Fruit fly (Drosophila melanogaster) whole organism, embryonic: ENCODE data around the gene CG31792.

Source experiments
- Abd-B ChIP-seq: fragments of 200-800 bp; sonication (Bioruptor generic); optimal IDR thresholded peaks from 2 replicates; lab custom pipeline; 2018; ENCODE audit warnings: missing biosample characterization, mild to moderate bottlenecking, missing genetic modification characterization, moderate library complexity
- B-H1 ChIP-seq: fragments of 200-800 bp; sonication (Bioruptor generic); IDR thresholded peaks from 3 replicates; pipeline ENCODE4 v1.3.6; 2022; ENCODE audit warnings: missing biosample characterization, missing genetic modification characterization
- Bdp1 ChIP-seq: fragments of 200-800 bp; sonication (Bioruptor generic); optimal IDR thresholded peaks from 3 replicates; lab custom pipeline; 2016; ENCODE audit warnings: missing biosample characterization, missing genetic modification characterization
- CG10366 ChIP-seq: fragments of 200-800 bp; sonication (Bioruptor generic); IDR thresholded peaks from 2 replicates; pipeline ENCODE4 v1.3.6; 2022; ENCODE audit warnings: missing biosample characterization, missing genetic modification characterization
- CG10431 ChIP-seq: fragments of 200-800 bp; sonication (Bioruptor generic); optimal IDR thresholded peaks from 3 replicates; lab custom pipeline; 2018; ENCODE audit warnings: missing biosample characterization, mild to moderate bottlenecking, missing genetic modification characterization
- CG10462 ChIP-seq: fragments of 200-800 bp; sonication (Bioruptor generic); optimal IDR thresholded peaks from 2 replicates; lab custom pipeline; 2016; ENCODE audit warnings: missing biosample characterization, missing genetic modification characterization
- CG11085 ChIP-seq: fragments of 200-800 bp; sonication (Bioruptor generic); IDR thresholded peaks from 2 replicates; pipeline ENCODE4 v1.3.6; 2022; ENCODE audit warnings: missing biosample characterization, missing genetic modification characterization
- CG11695 ChIP-seq: fragments of 200-800 bp; sonication (Bioruptor generic); IDR thresholded peaks from 3 replicates; pipeline ENCODE4 v1.3.6; 2022; ENCODE audit warnings: missing biosample characterization, missing genetic modification characterization
- CG1233 ChIP-seq: fragments of 200-800 bp; sonication (Bioruptor generic); optimal IDR thresholded peaks from 4 replicates; lab custom pipeline; 2018; ENCODE audit warnings: missing biosample characterization, mild to moderate bottlenecking, missing genetic modification characterization
- CG13296 ChIP-seq: fragments of 200-800 bp; sonication (Bioruptor generic); optimal IDR thresholded peaks from 3 replicates; lab custom pipeline; 2018; ENCODE audit warnings: missing biosample characterization, mild to moderate bottlenecking, missing genetic modification characterization
- CG13775 ChIP-seq: fragments of 200-800 bp; sonication (Bioruptor generic); optimal IDR thresholded peaks from 3 replicates; lab custom pipeline; 2017; ENCODE audit warnings: missing biosample characterization, mild to moderate bottlenecking, missing genetic modification characterization
- CG14014 ChIP-seq: fragments of 200-800 bp; sonication (Bioruptor generic); IDR thresholded peaks from 2 replicates; pipeline ENCODE4 v1.3.6; 2022; ENCODE audit warnings: missing biosample characterization, missing genetic modification characterization
- CG17385 ChIP-seq: fragments of 200-800 bp; sonication (Bioruptor generic); optimal IDR thresholded peaks from 3 replicates; lab custom pipeline; 2018; ENCODE audit warnings: missing biosample characterization, mild to moderate bottlenecking, missing genetic modification characterization
- CG18011 ChIP-seq: fragments of 200-800 bp; sonication (Bioruptor generic); optimal IDR thresholded peaks from 2 replicates; lab custom pipeline; 2017; ENCODE audit warnings: missing biosample characterization, missing genetic modification characterization, mild to moderate bottlenecking, moderate library complexity, missing genotype
- CG2199 ChIP-seq: fragments of 200-800 bp; sonication (Bioruptor generic); IDR thresholded peaks from 3 replicates; pipeline ENCODE4 v1.3.6; 2022; ENCODE audit warnings: missing biosample characterization, missing genetic modification characterization
- CG30403 ChIP-seq: fragments of 200-800 bp; sonication (Bioruptor generic); optimal IDR thresholded peaks from 3 replicates; lab custom pipeline; 2016; ENCODE audit warnings: missing biosample characterization, missing genetic modification characterization
- CG3065 ChIP-seq: fragments of 200-800 bp; sonication (Bioruptor generic); optimal IDR thresholded peaks from 2 replicates; lab custom pipeline; 2016; ENCODE audit warnings: missing biosample characterization, missing genetic modification characterization
- CG31365 ChIP-seq: fragments of 200-800 bp; sonication (Bioruptor generic); optimal IDR thresholded peaks from 2 replicates; lab custom pipeline; 2018; ENCODE audit warnings: missing biosample characterization, mild to moderate bottlenecking, missing genetic modification characterization
- CG4424 ChIP-seq: fragments of 200-800 bp; sonication (Bioruptor generic); optimal IDR thresholded peaks from 3 replicates; lab custom pipeline; 2016; ENCODE audit warnings: missing biosample characterization, missing genetic modification characterization
- CG4854 ChIP-seq: fragments of 200-800 bp; sonication (Bioruptor generic); optimal IDR thresholded peaks from 2 replicates; lab custom pipeline; 2016; ENCODE audit warnings: missing biosample characterization, missing genetic modification characterization, inconsistent platforms
- CG6272 ChIP-seq: fragments of 200-800 bp; sonication (Bioruptor generic); IDR thresholded peaks from 2 replicates; pipeline ENCODE4 v1.3.6; 2022; ENCODE audit warnings: missing biosample characterization, missing genetic modification characterization
- CG9876 ChIP-seq: fragments of 200-800 bp; sonication (Bioruptor generic); optimal IDR thresholded peaks from 2 replicates; lab custom pipeline; 2016; ENCODE audit warnings: missing biosample characterization, missing genetic modification characterization
- Dll ChIP-seq: fragments of 200-800 bp; sonication (Bioruptor generic); IDR thresholded peaks from 4 replicates; pipeline ENCODE4 v1.3.6; 2022; ENCODE audit warnings: missing biosample characterization, missing genetic modification characterization; ENCODE audit not compliant: partially characterized antibody
- Fer1 ChIP-seq: fragments of 200-800 bp; sonication (Bioruptor generic); optimal IDR thresholded peaks from 2 replicates; lab custom pipeline; 2017; ENCODE audit warnings: missing biosample characterization, mild to moderate bottlenecking, missing genetic modification characterization
- Gsc ChIP-seq: fragments of 200-800 bp; sonication (Bioruptor generic); IDR thresholded peaks from 2 replicates; pipeline ENCODE4 v1.3.6; 2022; ENCODE audit warnings: missing biosample characterization, missing genetic modification characterization
- Hand ChIP-seq: fragments of 200-800 bp; sonication (Bioruptor generic); optimal IDR thresholded peaks from 2 replicates; lab custom pipeline; 2017; ENCODE audit warnings: mild to moderate bottlenecking, missing biosample characterization, missing genetic modification reagents, missing genetic modification characterization
- MBD-R2 ChIP-seq: fragments of 200-800 bp; sonication (Bioruptor generic); IDR thresholded peaks from 2 replicates; pipeline ENCODE4 v1.3.6; 2022; ENCODE audit warnings: missing biosample characterization, missing genetic modification characterization
- NC2α ChIP-seq: fragments of 200-800 bp; sonication (Bioruptor generic); optimal IDR thresholded peaks from 2 replicates; lab custom pipeline; 2016; ENCODE audit warnings: missing biosample characterization, missing genetic modification characterization
- NC2β ChIP-seq: fragments of 200-800 bp; sonication (Bioruptor generic); optimal IDR thresholded peaks from 2 replicates; lab custom pipeline; 2016; ENCODE audit warnings: missing biosample characterization, missing genetic modification characterization
- Ssrp ChIP-seq: fragments of 200-800 bp; sonication (Bioruptor generic); optimal IDR thresholded peaks from 2 replicates; lab custom pipeline; 2018; ENCODE audit warnings: missing biosample characterization, mild to moderate bottlenecking, missing genetic modification characterization, moderate library complexity
- abd-A ChIP-seq: fragments of 200-800 bp; sonication (Bioruptor generic); optimal IDR thresholded peaks from 3 replicates; lab custom pipeline; 2019; ENCODE audit warnings: missing biosample characterization, mild to moderate bottlenecking, missing genetic modification characterization, moderate library complexity
- ap ChIP-seq: fragments of 200-800 bp; sonication (Bioruptor generic); IDR thresholded peaks from 2 replicates; pipeline ENCODE4 v1.3.6; 2022; ENCODE audit warnings: missing biosample characterization, missing genetic modification characterization
- cad ChIP-seq: fragments of >200 bp; optimal IDR thresholded peaks from 2 replicates; lab custom pipeline; 2017; ENCODE audit warnings: missing biosample characterization, missing genetic modification characterization
- crol ChIP-seq: fragments of 200-800 bp; sonication (Bioruptor generic); IDR thresholded peaks from 2 replicates; pipeline ENCODE4 v1.3.6; 2022; ENCODE audit warnings: missing biosample characterization, missing genetic modification characterization
- emc ChIP-seq: fragments of 200-800 bp; sonication (Bioruptor generic); optimal IDR thresholded peaks from 2 replicates; lab custom pipeline; 2016; ENCODE audit warnings: missing biosample characterization, missing genetic modification characterization
- fd3F ChIP-seq: fragments of 200-800 bp; sonication (Bioruptor generic); optimal IDR thresholded peaks from 2 replicates; lab custom pipeline; 2018; ENCODE audit warnings: missing biosample characterization, mild to moderate bottlenecking, missing genetic modification characterization, moderate library complexity
- gsb-n ChIP-seq: fragments of 200-800 bp; sonication (Bioruptor generic); optimal IDR thresholded peaks from 3 replicates; lab custom pipeline; 2018; ENCODE audit warnings: missing biosample characterization, mild to moderate bottlenecking, missing genetic modification characterization
- jigr1 ChIP-seq: fragments of 200-800 bp; sonication (Bioruptor generic); IDR thresholded peaks from 3 replicates; pipeline ENCODE4 v1.3.6; 2022; ENCODE audit warnings: missing biosample characterization, missing genetic modification characterization
- klu ChIP-seq: fragments of 200-800 bp; sonication (Bioruptor generic); IDR thresholded peaks from 2 replicates; pipeline ENCODE4 v1.3.6; 2022; ENCODE audit warnings: missing biosample characterization, missing genetic modification characterization
- maf-S ChIP-seq: fragments of 200-800 bp; sonication (Bioruptor generic); optimal IDR thresholded peaks from 2 replicates; lab custom pipeline; 2016; ENCODE audit warnings: missing biosample characterization, missing genetic modification characterization
- mam ChIP-seq: fragments of 200-800 bp; sonication (Bioruptor generic); optimal IDR thresholded peaks from 3 replicates; lab custom pipeline; 2016; ENCODE audit warnings: missing biosample characterization, missing genetic modification characterization
- nau ChIP-seq: fragments of 200-800 bp; sonication (Bioruptor generic); optimal IDR thresholded peaks from 3 replicates; lab custom pipeline; 2017; ENCODE audit warnings: missing biosample characterization, mild to moderate bottlenecking, missing genetic modification characterization, missing genetic modification reagents
- nerfin-2 ChIP-seq: fragments of 200-800 bp; sonication (Bioruptor generic); IDR thresholded peaks from 2 replicates; pipeline ENCODE4 v1.3.6; 2022; ENCODE audit warnings: missing biosample characterization, missing genetic modification characterization; ENCODE audit not compliant: partially characterized antibody
- pb ChIP-seq: fragments of 200-800 bp; sonication (Bioruptor generic); optimal IDR thresholded peaks from 3 replicates; lab custom pipeline; 2016; ENCODE audit warnings: missing biosample characterization, missing genetic modification characterization
- pfk ChIP-seq: fragments of 200-800 bp; sonication (Bioruptor generic); optimal IDR thresholded peaks from 2 replicates; lab custom pipeline; 2018; ENCODE audit warnings: missing biosample characterization, mild to moderate bottlenecking, missing genetic modification characterization, moderate library complexity
- prd ChIP-seq, 3 experiments: fragments of >200 bp in 2 of 3; fragments of 200-800 bp in 1 of 3; sonication (Bioruptor generic) in 1 of 3; optimal IDR thresholded peaks in 2 of 3; IDR thresholded peaks in 1 of 3; 2 replicates in 2 of 3; 3 replicates in 1 of 3; pipeline versions ENCODE4 v1.3.6 to Lab custom; 2017 to 2022; ENCODE audit warnings: missing biosample characterization in 1 of 3, missing genetic modification characterization in 1 of 3
- ranshi ChIP-seq: fragments of 200-800 bp; sonication (Bioruptor generic); IDR thresholded peaks from 2 replicates; pipeline ENCODE4 v1.3.6; 2022; ENCODE audit warnings: missing biosample characterization, missing genetic modification characterization
- seq ChIP-seq: fragments of 200-800 bp; sonication (Bioruptor generic); IDR thresholded peaks from 2 replicates; pipeline ENCODE4 v1.3.6; 2022; ENCODE audit warnings: missing biosample characterization, missing genetic modification characterization
- trh ChIP-seq: fragments of 200-800 bp; sonication (Bioruptor generic); optimal IDR thresholded peaks from 2 replicates; lab custom pipeline; 2016; ENCODE audit warnings: missing biosample characterization, missing genetic modification characterization
- tup ChIP-seq: fragments of 200-800 bp; sonication (Bioruptor generic); optimal IDR thresholded peaks from 2 replicates; lab custom pipeline; 2016; ENCODE audit warnings: missing biosample characterization, mild to moderate bottlenecking, missing genetic modification characterization, moderate library complexity
- usp ChIP-seq: fragments of >200 bp; optimal IDR thresholded peaks from 2 replicates; lab custom pipeline; 2017; ENCODE audit warnings: missing biosample characterization, missing genetic modification characterization

CG31792 gene

DNA sequence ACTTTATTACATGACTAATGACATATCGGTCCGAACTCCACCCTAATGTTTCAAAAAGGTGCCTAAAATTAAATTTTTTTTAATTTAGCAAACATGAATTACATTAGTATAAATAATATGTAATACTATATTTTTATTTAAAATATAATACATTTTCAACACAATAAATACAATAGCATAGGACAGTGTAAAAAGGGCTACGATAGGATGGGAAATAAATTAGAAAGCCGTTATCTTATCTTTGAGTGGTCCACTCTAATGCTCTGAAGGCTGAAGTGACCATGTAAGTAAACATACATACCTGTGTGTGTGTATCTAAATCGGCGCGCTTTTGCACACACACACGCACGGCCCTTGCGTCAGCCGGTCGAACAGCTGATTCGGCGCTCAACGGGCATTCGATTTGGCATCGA lies 5.7 kb downstream of the CG31792 start, which contains the start of gene CG31793 (continued):
- TF ChIP-seq CG13775 (GFP tag; lab: Kevin White, UChicago) (peak; percentile 46), CG30403 (GFP tag; lab: Kevin White, UChicago) (peak; percentile 50), Dll (no peak), pb (no peak), Bdp1 (GFP tag; lab: Kevin White, UChicago) (no peak), CG10431 (GFP tag; lab: Kevin White, UChicago) (no peak), CG31365 (no peak), CG4854 (GFP tag; lab: Kevin White, UChicago) (no peak), jigr1 (GFP tag; lab: Robert Waterston, UW) (no peak), mam (no peak), pfk (GFP tag; lab: Kevin White, UChicago) (no peak), emc (no peak), Gsc (GFP tag; lab: Robert Waterston, UW) (no peak), CG10366 (GFP tag; lab: Robert Waterston, UW) (0 out of 2 replicates have a peak, but pooled peaks have one; percentile 24), CG4424 (GFP tag; lab: Kevin White, UChicago) (peak; percentile 23), CG6272 (GFP tag; lab: Robert Waterston, UW) (no peak), B-H1 (no peak; the same call in 2 of the 3 replicates), CG11695 (GFP tag; lab: Robert Waterston, UW) (peak; percentile 68; the same call in 2 of the 3 replicates), usp (GFP tag; lab: Kevin White, UChicago) (no peak), NC2α (GFP tag; lab: Kevin White, UChicago) (no peak), CG11085 (GFP tag; lab: Robert Waterston, UW) (peak; percentile 27; the same call in 1 of the 2 replicates), gsb-n (no peak), MBD-R2 (GFP tag; lab: Robert Waterston, UW) (peak; percentile 39), seq (GFP tag; lab: Robert Waterston, UW) (no peak), nau (GFP tag; lab: Kevin White, UChicago) (no peak), CG3065 (GFP tag; lab: Kevin White, UChicago) (no peak), Abd-B (no peak), CG14014 (GFP tag; lab: Robert Waterston, UW) (peak; percentile 56; the same call in 1 of the 2 replicates), CG10462 (no peak), maf-S (GFP tag; lab: Kevin White, UChicago) (no peak), CG2199 (no peak), cad (GFP tag; lab: Kevin White, UChicago) (no peak), prd (optimal IDR thresholded peaks at IDR 0.05; lab: Kevin White, UChicago) (no peak), prd (GFP tag; IDR thresholded peaks at IDR 0.05; lab: Robert Waterston, UW) (0 out of 3 replicates have a peak, but pooled peaks have one; percentile 17), abd-A (tag; lab: Kevin White, UChicago) (no peak), crol (no peak), klu (GFP tag; lab: Robert Waterston, UW) (no peak), nerfin-2 (GFP tag; lab: Robert Waterston, UW) (no peak), trh (no peak), CG17385 (GFP tag; lab: Kevin White, UChicago) (peak; percentile 57), fd3F (GFP tag; lab: Kevin White, UChicago) (peak; percentile 45), Fer1 (GFP tag; lab: Kevin White, UChicago) (peak; percentile 65), CG18011 (no peak), CG13296 (GFP tag; lab: Kevin White, UChicago) (peak; percentile 76), CG9876 (GFP tag; lab: Kevin White, UChicago) (no peak), ranshi (GFP tag; lab: Robert Waterston, UW) (peak; percentile 54; the same call in 1 of the 2 replicates), tup (GFP tag; lab: Kevin White, UChicago) (no peak), Ssrp (tag; lab: Kevin White, UChicago) (no peak), CG1233 (GFP tag; lab: Kevin White, UChicago) (peak; percentile 50), Hand (GFP tag; lab: Kevin White, UChicago) (peak; percentile 55), ap (GFP tag; lab: Robert Waterston, UW) (no peak), NC2β (GFP tag; lab: Kevin White, UChicago) (no peak)
